Fruit fly (Drosophila melanogaster) ovary, adult (tissue): ENCODE results near the gene Clc.
A peak's percentile ranks its signal among the peaks of the same experiment; 100 is the strongest.

Source experiments
- CG17801 ChIP-seq: fragments of 200-800 bp; optimal IDR thresholded peaks from 2 replicates; lab custom pipeline; 2019; ENCODE audit warnings: missing biosample characterization, mild to moderate bottlenecking, missing genetic modification characterization, moderate library complexity; ENCODE audit not compliant: partially characterized antibody

Clc gene

dm6 chr3L:20209092-20209491 lies 31.8 kb upstream of the Clc start:
- no peak for TF ChIP-seq CG17801 (GFP tag; lab: Kevin White, UChicago)

dm6 chr3L:20209896-20210295 lies 31.0 kb upstream of the Clc start:
- no peak for TF ChIP-seq CG17801 (GFP tag; lab: Kevin White, UChicago)

- no peak for TF ChIP-seq CG17801 (GFP tag; lab: Kevin White, UChicago)
Observed at dm6 chr3L:20212022-20212421, 28.8 kb upstream of the Clc start, which contains the start of gene CG7017. Gene CG7017, minus strand, starts transcription at chr3L:20212122.

DNA sequence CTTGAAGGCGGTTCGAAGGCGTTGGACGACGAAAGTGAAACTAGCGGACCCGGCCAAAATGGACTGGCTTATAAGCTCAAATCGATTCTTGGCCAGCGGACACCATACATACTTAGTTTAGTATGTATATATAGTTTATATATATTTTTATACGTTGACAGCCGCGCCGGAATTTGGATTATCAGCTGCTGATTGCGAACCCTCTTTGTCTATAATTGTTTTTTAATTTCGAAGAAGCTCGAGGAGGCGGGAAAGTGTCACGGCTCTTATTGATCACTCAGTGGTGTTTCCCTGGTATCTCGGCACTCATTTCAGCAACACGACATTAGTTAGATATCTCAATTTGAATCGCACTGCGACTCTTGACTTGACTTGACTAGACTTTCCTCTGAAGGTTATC lies 20.5 kb upstream of the Clc start, which contains the start of gene CG6933:
Gene CG6933, minus strand, starts transcription at position 47 of the 400 bp plus-strand sequence.
- no peak for TF ChIP-seq CG17801 (GFP tag; lab: Kevin White, UChicago)

dm6 chr3L:20220918-20221317 lies 19.9 kb upstream of the Clc start:
- no peak for TF ChIP-seq CG17801 (GFP tag; lab: Kevin White, UChicago)

dm6 chr3L:20221412-20221864 lies 19.4 kb upstream of the Clc start, which contains the start of gene CG17145:
Gene CG17145, plus strand, starts transcription at chr3L:20221814.
- no peak for TF ChIP-seq CG17801 (GFP tag; lab: Kevin White, UChicago)

dm6 chr3L:20222617-20223016 lies 18.2 kb upstream of the Clc start:
- no peak for TF ChIP-seq CG17801 (GFP tag; lab: Kevin White, UChicago)

DNA sequence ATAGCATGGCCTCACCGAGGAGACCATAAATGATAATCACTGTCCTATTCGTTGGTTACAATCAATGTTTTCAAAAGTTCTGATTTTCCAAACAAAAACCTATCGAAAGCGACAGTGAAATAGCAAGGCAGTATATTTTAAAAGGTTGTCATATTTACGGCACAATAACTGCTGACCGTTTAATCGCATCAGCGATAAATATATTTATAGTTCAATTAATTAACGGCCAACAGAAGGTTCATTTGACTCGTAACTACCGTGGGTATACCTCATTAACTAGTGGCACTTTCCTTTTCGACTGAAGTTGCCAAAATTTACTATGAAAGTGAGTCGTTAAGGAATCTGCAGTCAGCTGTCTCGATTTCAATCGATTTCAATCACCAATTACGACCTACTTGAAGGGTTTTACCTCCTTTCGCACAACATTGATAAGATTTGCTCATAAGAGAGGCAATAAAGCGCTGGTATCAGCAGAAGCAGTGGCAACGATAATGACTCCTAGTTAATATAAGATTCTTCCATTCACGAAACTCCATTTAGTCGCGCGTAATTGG lies 17.4 kb upstream of the Clc start, which contains the start of gene CG17147:
Gene CG17147, plus strand, starts transcription at position 535 of the 554 bp plus-strand sequence.
- no peak for TF ChIP-seq CG17801 (GFP tag; lab: Kevin White, UChicago)

dm6 chr3L:20226153-20226552 lies 14.7 kb upstream of the Clc start:
- peak; percentile 35 for TF ChIP-seq CG17801 (GFP tag; lab: Kevin White, UChicago)

DNA sequence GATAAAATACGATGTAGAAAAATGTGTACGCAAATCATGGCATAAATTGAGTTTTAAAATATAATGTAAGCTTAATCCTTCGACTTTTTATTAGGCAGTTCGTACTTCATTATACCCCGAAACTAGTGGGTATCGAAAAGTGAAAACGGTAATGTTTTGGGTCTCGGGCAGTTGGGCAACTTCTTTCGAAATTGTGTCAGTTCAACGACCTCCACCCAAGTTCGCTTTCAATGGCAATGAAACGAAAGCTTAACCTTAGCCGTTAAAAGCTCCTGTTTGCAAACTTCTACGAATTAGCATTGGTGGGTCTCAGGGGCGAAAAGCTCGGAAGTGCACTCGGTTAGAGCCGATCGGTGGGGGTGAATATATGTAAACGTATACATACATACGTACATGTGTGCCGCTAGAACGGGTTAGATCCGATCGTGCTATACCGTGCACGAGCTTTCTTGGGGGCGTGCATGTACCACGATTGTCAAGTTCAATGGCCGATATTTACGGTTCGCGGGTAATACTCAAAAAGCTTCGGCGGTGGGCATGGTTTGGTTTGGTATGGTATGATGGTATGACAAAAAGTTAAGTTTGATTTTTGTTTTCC lies 10.6 kb upstream of the Clc start:
- TF ChIP-seq CG17801 (GFP tag; lab: Kevin White, UChicago): no peak

DNA sequence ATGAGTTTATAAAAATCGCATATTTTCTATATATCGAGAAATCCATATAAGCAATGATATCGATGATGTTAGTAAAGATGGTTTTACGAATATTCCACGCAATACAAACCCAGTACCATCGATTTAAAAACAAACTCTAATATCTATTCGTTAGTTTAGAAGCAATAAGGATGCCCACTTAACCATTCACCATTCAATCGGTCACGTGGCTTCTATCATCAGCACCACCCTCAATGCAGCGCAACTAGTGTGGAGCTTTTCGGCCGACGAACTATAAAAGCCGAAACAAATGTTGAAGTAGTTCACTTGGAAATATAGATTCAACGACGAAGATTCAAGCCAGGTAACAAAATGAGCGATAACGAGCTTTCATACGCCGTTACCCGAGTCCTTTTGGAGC lies 9.5 kb upstream of the Clc start, which contains the start of gene CG13813:
Gene CG13813, plus strand, starts transcription at position 301 of the 400 bp plus-strand sequence.
- TF ChIP-seq CG17801 (GFP tag; lab: Kevin White, UChicago): no peak

dm6 chr3L:20237167-20237566 lies 3.7 kb upstream of the Clc start:
- no peak for TF ChIP-seq CG17801 (GFP tag; lab: Kevin White, UChicago)

DNA sequence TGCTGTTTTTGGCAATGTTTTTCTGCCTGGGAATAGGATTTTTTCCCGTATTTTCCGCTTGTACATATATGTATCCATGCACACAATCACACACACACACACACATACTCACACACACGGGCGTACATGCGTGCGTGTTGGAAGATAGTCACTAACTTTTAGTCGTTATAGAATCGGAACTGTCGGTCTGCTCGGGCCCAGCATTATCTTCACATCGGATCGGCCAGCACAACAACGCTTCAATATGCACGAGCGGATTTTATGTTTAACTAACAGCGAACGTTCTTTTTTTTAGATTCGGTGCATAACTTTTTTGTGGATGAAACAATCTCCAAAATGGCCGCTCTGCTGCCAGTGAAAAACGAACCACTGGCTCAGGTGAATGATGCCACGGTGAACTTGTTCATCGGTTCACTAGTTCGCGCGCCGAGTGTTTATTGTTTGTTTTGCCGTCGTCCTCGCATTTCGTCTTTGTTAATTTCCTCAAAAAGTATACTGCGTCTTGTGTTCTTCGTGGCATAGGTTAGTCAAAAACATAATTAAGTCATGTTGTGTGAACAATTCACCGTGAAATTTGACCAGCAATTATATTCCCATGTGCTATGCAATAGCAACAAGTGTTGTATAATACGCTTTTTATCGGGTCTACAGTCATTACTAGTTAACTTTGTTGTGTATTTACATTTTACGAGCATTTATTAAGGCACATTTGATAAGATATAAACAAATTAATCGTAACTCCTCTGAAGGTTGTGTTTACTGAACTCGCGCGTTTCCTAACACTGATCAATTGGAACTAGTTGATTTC lies 514 bp downstream of the Clc start, which contains the start of the genes CG6951 and CG17233:
Gene CG6951, plus strand, starts transcription at position 105 of the 808 bp plus-strand sequence.
Gene CG17233, minus strand, starts transcription at position 741 of the 808 bp plus-strand sequence.
- TF ChIP-seq CG17801 (GFP tag; lab: Kevin White, UChicago): no peak

- peak; percentile 43 for TF ChIP-seq CG17801 (GFP tag; lab: Kevin White, UChicago)
Observed at dm6 chr3L:20241987-20242982, 1.4 kb downstream of the Clc start.
